Fruit fly (Drosophila melanogaster): ENCODE results near the gene Alg9.

DNA sequence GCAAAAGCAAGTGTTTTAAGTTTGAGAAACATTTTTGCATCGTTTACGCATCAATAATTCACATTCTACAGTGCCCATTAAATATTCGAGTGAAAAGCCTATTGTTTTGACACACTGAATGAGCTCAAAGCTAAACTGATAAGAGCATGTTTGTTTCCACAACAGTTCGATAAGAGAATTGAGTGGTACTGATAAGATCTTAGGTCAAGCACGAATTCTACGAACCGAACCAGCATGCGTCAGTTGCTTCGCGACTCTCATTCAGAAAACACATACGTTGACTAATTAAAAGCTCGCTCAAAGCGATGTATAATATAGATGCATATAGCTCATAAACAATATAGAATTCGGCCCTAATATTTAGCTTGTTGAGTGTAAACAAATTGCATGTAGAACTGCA, 12.2 kb upstream of the Alg9 start:
- no peak for TF ChIP-seq Snoo (tag; optimal IDR thresholded peaks at IDR 0.05)
- TF ChIP-seq CG10348 (GFP tag; IDR thresholded peaks at IDR 0.05): no peak
- TF ChIP-seq fd96Ca (GFP tag; IDR thresholded peaks at IDR 0.05): no peak
- no peak for TF ChIP-seq gl (tag; optimal IDR thresholded peaks at IDR 0.05)
- no peak for TF ChIP-seq D1 (tag; optimal IDR thresholded peaks at IDR 0.05)
- no peak for TF ChIP-seq CG12605 (GFP tag; IDR thresholded peaks at IDR 0.05)
- no peak for TF ChIP-seq Pif1B (GFP tag; optimal IDR thresholded peaks at IDR 0.05)
- no peak for TF ChIP-seq CG14655 (GFP tag; optimal IDR thresholded peaks at IDR 0.05)
- no peak for TF ChIP-seq CG8159 (tag; optimal IDR thresholded peaks at IDR 0.05)
- TF ChIP-seq CG15710 (tag; optimal IDR thresholded peaks at IDR 0.05): no peak
- TF ChIP-seq EcR (GFP tag; optimal IDR thresholded peaks at IDR 0.05): no peak
- no peak for TF ChIP-seq CG13204 (GFP tag; optimal IDR thresholded peaks at IDR 0.05)
- TF ChIP-seq CG34367 (tag; optimal IDR thresholded peaks at IDR 0.05): no peak
- no peak for TF ChIP-seq Ets98B (GFP tag; IDR thresholded peaks at IDR 0.05)
